Worm (Caenorhabditis elegans) whole organism, L1 larva: ENCODE results near the gene K08F4.5.

Source experiments
- C04F5.9 ChIP-seq: sonication (generic microtip); optimal IDR thresholded peaks from 2 replicates; lab custom pipeline; 2016; ENCODE audit warnings: missing genetic modification characterization, missing compliant biosample characterization
- C16A3.4 ChIP-seq: fragments of 150-350 bp; optimal IDR thresholded peaks from 2 replicates; lab custom pipeline; 2014; ENCODE audit warnings: missing biosample characterization, missing genetic modification characterization
- C34B4.2 ChIP-seq: sonication (generic microtip); optimal IDR thresholded peaks from 2 replicates; lab custom pipeline; 2017; ENCODE audit warnings: mild to moderate bottlenecking, missing genetic modification characterization, missing compliant biosample characterization
- F16B12.6 ChIP-seq: fragments of 150-350 bp; optimal IDR thresholded peaks from 2 replicates; lab custom pipeline; 2014; ENCODE audit warnings: missing biosample characterization, missing genetic modification characterization
- Y116A8C.19 ChIP-seq: sonication (generic microtip); optimal IDR thresholded peaks from 2 replicates; lab custom pipeline; 2016; ENCODE audit warnings: missing compliant biosample characterization, missing genetic modification characterization, borderline replicate concordance
- aha-1 ChIP-seq: fragments of 150-350 bp; optimal IDR thresholded peaks from 2 replicates; lab custom pipeline; 2014; ENCODE audit warnings: missing biosample characterization, missing genetic modification characterization
- alr-1 ChIP-seq: fragments of 200-800 bp; sonication (Bioruptor generic); optimal IDR thresholded peaks from 2 replicates; lab custom pipeline; 2018; ENCODE audit warnings: borderline replicate concordance, mild to moderate bottlenecking, missing genetic modification characterization, missing compliant biosample characterization
- aly-2 ChIP-seq: fragments of 150-350 bp; optimal IDR thresholded peaks from 2 replicates; lab custom pipeline; 2014; ENCODE audit warnings: missing biosample characterization, missing genetic modification characterization
- blmp-1 ChIP-seq: fragments of 150-350 bp; optimal IDR thresholded peaks from 2 replicates; lab custom pipeline; 2014; ENCODE audit warnings: missing biosample characterization, missing genetic modification characterization
- ceh-8 ChIP-seq: fragments of 200-800 bp; sonication (Bioruptor generic); optimal IDR thresholded peaks from 2 replicates; lab custom pipeline; 2018; ENCODE audit warnings: mild to moderate bottlenecking, missing genetic modification characterization, moderate library complexity, missing compliant biosample characterization
- ceh-82 ChIP-seq, 3 experiments: fragments of 150-350 bp in 1 of 3; sonication (generic microtip) in 2 of 3; optimal IDR thresholded peaks; 2 replicates each; lab custom pipeline; 2014 to 2017; ENCODE audit warnings: missing biosample characterization in 3 of 3, missing genetic modification characterization in 3 of 3
- ces-1 ChIP-seq: fragments of 150-350 bp; optimal IDR thresholded peaks from 2 replicates; lab custom pipeline; 2014; ENCODE audit warnings: missing biosample characterization, missing genetic modification reagents, missing genetic modification characterization
- dpl-1 ChIP-seq, 3 experiments: fragments of 150-350 bp in 2 of 3; sonication (generic microtip) in 1 of 3; optimal IDR thresholded peaks; 2 replicates each; lab custom pipeline; 2014 to 2017; ENCODE audit warnings: missing biosample characterization in 3 of 3, missing genetic modification characterization in 3 of 3, missing genetic modification reagents in 3 of 3
- dsc-1 ChIP-seq: sonication (generic microtip); optimal IDR thresholded peaks from 2 replicates; lab custom pipeline; 2016; ENCODE audit warnings: mild to moderate bottlenecking, missing genetic modification characterization, missing compliant biosample characterization
- efl-1 ChIP-seq, 4 experiments: fragments of 150-350 bp; optimal IDR thresholded peaks in 3 of 4; peaks in 1 of 4; 1 replicate in 1 of 4; 2 replicates in 3 of 4; lab custom pipeline; 2014; ENCODE audit warnings: missing biosample characterization in 2 of 4, missing genetic modification characterization in 2 of 4, missing genetic modification reagents in 2 of 4
- egl-13 ChIP-seq: sonication (generic microtip); optimal IDR thresholded peaks from 2 replicates; lab custom pipeline; 2016; ENCODE audit warnings: missing genotype, missing genetic modification reagents, missing genetic modification characterization, missing compliant biosample characterization
- elt-2 ChIP-seq: sonication (generic microtip); optimal IDR thresholded peaks from 2 replicates; lab custom pipeline; 2016; ENCODE audit warnings: missing genetic modification characterization, mild to moderate bottlenecking, inconsistent platforms, missing compliant biosample characterization, missing genetic modification reagents
- elt-3 ChIP-seq, 6 experiments: fragments of 150-350 bp in 1 of 6; sonication (generic microtip); optimal IDR thresholded peaks; 2 replicates each; lab custom pipeline; 2017 to 2018; ENCODE audit warnings: missing biosample characterization in 6 of 6, missing genetic modification characterization in 6 of 6, inconsistent platforms in 1 of 6
- ets-5 ChIP-seq: fragments of 200-800 bp; sonication (Bioruptor generic); IDR thresholded peaks from 2 replicates; pipeline ENCODE4 v1.3.6; 2022; ENCODE audit warnings: missing genetic modification characterization, missing compliant biosample characterization
- fkh-8 ChIP-seq: sonication (generic microtip); optimal IDR thresholded peaks from 2 replicates; lab custom pipeline; 2016; ENCODE audit warnings: mild to moderate bottlenecking, missing genetic modification characterization, missing compliant biosample characterization
- grh-1 ChIP-seq: fragments of 200-800 bp; sonication (Bioruptor generic); IDR thresholded peaks from 2 replicates; pipeline ENCODE4 v1.3.6; 2022; ENCODE audit warnings: missing genetic modification reagents, missing genetic modification characterization, missing compliant biosample characterization
- hlh-4 ChIP-seq: sonication (generic microtip); optimal IDR thresholded peaks from 2 replicates; lab custom pipeline; 2016; ENCODE audit warnings: mild to moderate bottlenecking, missing genetic modification characterization, missing compliant biosample characterization
- hpl-2 ChIP-seq: fragments of 150-350 bp; optimal IDR thresholded peaks from 2 replicates; lab custom pipeline; 2014; ENCODE audit warnings: missing biosample characterization, missing genetic modification reagents, missing genetic modification characterization
- isw-1 ChIP-seq: fragments of 200-800 bp; sonication (Bioruptor generic); IDR thresholded peaks from 2 replicates; pipeline ENCODE4 v1.3.6; 2022; ENCODE audit warnings: missing genetic modification characterization, missing compliant biosample characterization
- jun-1 ChIP-seq: fragments of 150-350 bp; optimal IDR thresholded peaks from 2 replicates; lab custom pipeline; 2014; ENCODE audit warnings: missing biosample characterization, missing genetic modification reagents, missing genetic modification characterization
- lin-13 ChIP-seq: fragments of 150-350 bp; optimal IDR thresholded peaks from 2 replicates; lab custom pipeline; 2014; ENCODE audit warnings: missing biosample characterization, missing genetic modification reagents, missing genetic modification characterization
- lsy-2 ChIP-seq, 2 experiments: fragments of 150-350 bp; optimal IDR thresholded peaks; 2 replicates each; lab custom pipeline; 2014; ENCODE audit warnings: missing biosample characterization in 2 of 2, missing genetic modification characterization in 2 of 2
- mdl-1 ChIP-seq, 2 experiments: fragments of 150-350 bp; optimal IDR thresholded peaks; 2 replicates each; lab custom pipeline; 2014 to 2017; ENCODE audit warnings: missing biosample characterization in 2 of 2, missing genetic modification characterization in 2 of 2, inconsistent platforms in 1 of 2
- mef-2 ChIP-seq: fragments of 150-350 bp; optimal IDR thresholded peaks from 2 replicates; lab custom pipeline; 2014; ENCODE audit warnings: missing biosample characterization, missing genetic modification characterization
- nhr-11 ChIP-seq: fragments of 150-350 bp; optimal IDR thresholded peaks from 2 replicates; lab custom pipeline; 2014; ENCODE audit warnings: missing biosample characterization, missing genetic modification characterization
- nhr-20 ChIP-seq: sonication (generic microtip); optimal IDR thresholded peaks from 2 replicates; lab custom pipeline; 2016; ENCODE audit warnings: mild to moderate bottlenecking, missing genetic modification characterization, missing compliant biosample characterization
- nhr-28 ChIP-seq: fragments of 150-350 bp; optimal IDR thresholded peaks from 2 replicates; lab custom pipeline; 2014; ENCODE audit warnings: missing biosample characterization, missing genetic modification characterization
- nhr-47 ChIP-seq: sonication (generic microtip); optimal IDR thresholded peaks from 2 replicates; lab custom pipeline; 2016; ENCODE audit warnings: mild to moderate bottlenecking, missing genetic modification characterization, moderate library complexity, missing compliant biosample characterization
- nhr-71 ChIP-seq: sonication (generic microtip); optimal IDR thresholded peaks from 2 replicates; lab custom pipeline; 2016; ENCODE audit warnings: mild to moderate bottlenecking, missing genetic modification characterization, moderate library complexity, missing compliant biosample characterization
- nhr-76 ChIP-seq: sonication (generic microtip); optimal IDR thresholded peaks from 2 replicates; lab custom pipeline; 2017; ENCODE audit warnings: missing biosample characterization, missing genetic modification characterization
- nhr-77 ChIP-seq: fragments of 150-350 bp; optimal IDR thresholded peaks from 2 replicates; lab custom pipeline; 2014; ENCODE audit warnings: missing biosample characterization, missing genetic modification characterization
- nhr-85 ChIP-seq: sonication (generic microtip); peaks from one replicate; lab custom pipeline; 2016; ENCODE audit warnings: missing genetic modification characterization, inconsistent platforms, missing compliant biosample characterization
- nhr-90 ChIP-seq: sonication (generic microtip); optimal IDR thresholded peaks from 2 replicates; lab custom pipeline; 2016; ENCODE audit warnings: mild to moderate bottlenecking, missing genetic modification characterization, missing compliant biosample characterization; ENCODE audit not compliant: poor library complexity
- pqm-1 ChIP-seq: sonication (generic microtip); optimal IDR thresholded peaks from 3 replicates; lab custom pipeline; 2017; ENCODE audit warnings: missing biosample characterization, missing genetic modification characterization
- snpc-4 ChIP-seq: fragments of 150-350 bp; optimal IDR thresholded peaks from 2 replicates; lab custom pipeline; 2014; ENCODE audit warnings: missing biosample characterization, missing genetic modification characterization
- sox-4 ChIP-seq: sonication (generic microtip); optimal IDR thresholded peaks from 2 replicates; lab custom pipeline; 2016; ENCODE audit warnings: missing genetic modification characterization, missing compliant biosample characterization
- sup-37 ChIP-seq: fragments of 200-800 bp; sonication (Bioruptor generic); optimal IDR thresholded peaks from 2 replicates; lab custom pipeline; 2018; ENCODE audit warnings: mild to moderate bottlenecking, missing genetic modification characterization, missing compliant biosample characterization
- tbx-2 ChIP-seq: sonication (generic microtip); optimal IDR thresholded peaks from 2 replicates; lab custom pipeline; 2016; ENCODE audit warnings: missing genetic modification characterization, missing compliant biosample characterization
- tlp-1 ChIP-seq: fragments of 150-350 bp; optimal IDR thresholded peaks from 2 replicates; lab custom pipeline; 2014; ENCODE audit warnings: missing biosample characterization, missing genetic modification characterization
- unc-130 ChIP-seq: fragments of 150-350 bp; optimal IDR thresholded peaks from 2 replicates; lab custom pipeline; 2017; ENCODE audit warnings: missing biosample characterization, missing genetic modification characterization, inconsistent platforms
- unc-62 ChIP-seq: fragments of 150-350 bp; optimal IDR thresholded peaks from 2 replicates; lab custom pipeline; 2014; ENCODE audit warnings: missing biosample characterization, missing genetic modification reagents, missing genetic modification characterization
- unc-86 ChIP-seq: sonication (generic microtip); optimal IDR thresholded peaks from 2 replicates; lab custom pipeline; 2016; ENCODE audit warnings: missing genetic modification characterization, missing compliant biosample characterization
- unc-98 ChIP-seq: fragments of 200-800 bp; sonication (Bioruptor generic); IDR thresholded peaks from 2 replicates; pipeline ENCODE4 v1.3.6; 2022; ENCODE audit warnings: missing genetic modification characterization, missing compliant biosample characterization
- vab-15 ChIP-seq: sonication (generic microtip); optimal IDR thresholded peaks from 2 replicates; lab custom pipeline; 2017; ENCODE audit warnings: missing genotype, mild to moderate bottlenecking, missing genetic modification characterization, missing compliant biosample characterization
- xbp-1 ChIP-seq: sonication (generic microtip); optimal IDR thresholded peaks from 2 replicates; lab custom pipeline; 2016; ENCODE audit warnings: missing genetic modification characterization, missing compliant biosample characterization
- zip-4 ChIP-seq: fragments of 200-800 bp; sonication (Bioruptor generic); optimal IDR thresholded peaks from 2 replicates; lab custom pipeline; 2018; ENCODE audit warnings: mild to moderate bottlenecking, missing genetic modification characterization, moderate library complexity, missing compliant biosample characterization
- ztf-11 ChIP-seq, 2 experiments: sonication (generic microtip); optimal IDR thresholded peaks; 2 replicates each; lab custom pipeline; 2016 to 2017; ENCODE audit warnings: missing genetic modification characterization in 2 of 2, missing biosample characterization in 1 of 2, missing compliant biosample characterization in 1 of 2
- ztf-4 ChIP-seq: fragments of 150-350 bp; optimal IDR thresholded peaks from 2 replicates; lab custom pipeline; 2014; ENCODE audit warnings: missing biosample characterization, missing genetic modification characterization

Gene K08F4.5

ce11 chrIV:10128906-10129386 lies 6.8 kb downstream of the K08F4.5 start, which contains the start of the genes gtbp-1 and K08F4.3 (continued):
- TF ChIP-seq blmp-1 (tag; lab: Kevin White, UChicago) (peak; percentile 53), aly-2 (no peak), xbp-1 (peak; percentile 67), ceh-8 (no peak), unc-62 (GFP tag; lab: Kevin White, UChicago) (no peak), lsy-2 (tag; optimal IDR thresholded peaks at IDR 0.05; lab: Kevin White, UChicago) (peak; percentile 79 to 95), unc-86 (peak; percentile 24), grh-1 (GFP tag; lab: Robert Waterston, UW) (peak; percentile 38; the same call in 1 of the 2 replicates), sup-37 (no peak), F16B12.6 (tag; lab: Kevin White, UChicago) (peak; percentile 45), tbx-2 (tag; lab: Kevin White, UChicago) (no peak), unc-98 (GFP tag; lab: Robert Waterston, UW) (no peak), mef-2 (tag; lab: Kevin White, UChicago) (no peak), elt-3 (tag; optimal IDR thresholded peaks at IDR 0.05; lab: Kevin White, UChicago) (peak in 2 of 6 experiments; percentile 3 to 47), C16A3.4 (tag; lab: Kevin White, UChicago) (peak; percentile 75), sox-4 (tag; lab: Kevin White, UChicago) (no peak), alr-1 (tag; lab: Kevin White, UChicago) (no peak), elt-2 (no peak), efl-1 (optimal IDR thresholded peaks at IDR 0.05; lab: Kevin White, UChicago) (peak; percentile 83 to 95), efl-1 (GFP tag; optimal IDR thresholded peaks at IDR 0.05 in 1 of 2; lab: Kevin White, UChicago) (peak; percentile 94 to 99), ceh-82 (tag; optimal IDR thresholded peaks at IDR 0.05; lab: Kevin White, UChicago) (peak in 1 of 3 experiments; percentile 71), ces-1 (no peak), nhr-90 (tag; lab: Kevin White, UChicago) (peak; percentile 45), nhr-85 (peak; percentile 85), pqm-1 (tag; lab: Kevin White, UChicago) (peak; percentile 47), nhr-11 (no peak), Y116A8C.19 (no peak), nhr-76 (no peak), nhr-28 (tag; lab: Kevin White, UChicago) (no peak), nhr-71 (peak; percentile 78), hlh-4 (no peak), nhr-20 (tag; lab: Kevin White, UChicago) (peak; percentile 68), isw-1 (GFP tag; lab: Robert Waterston, UW) (peak; percentile 64), C34B4.2 (tag; lab: Kevin White, UChicago) (no peak), unc-130 (tag; lab: Kevin White, UChicago) (peak; percentile 49), aha-1 (tag; lab: Kevin White, UChicago) (no peak), dpl-1 (GFP tag; optimal IDR thresholded peaks at IDR 0.05; lab: Kevin White, UChicago) (peak; percentile 92 to 94 (median 92)), jun-1 (peak; percentile 53), zip-4 (GFP tag; lab: Kevin White, UChicago) (no peak), lin-13 (GFP tag; lab: Kevin White, UChicago) (peak; percentile 68), ztf-11 (tag; optimal IDR thresholded peaks at IDR 0.05; lab: Kevin White, UChicago) (no peak), hpl-2 (GFP tag; lab: Kevin White, UChicago) (no peak), vab-15 (tag; lab: Kevin White, UChicago) (peak; percentile 23), C04F5.9 (no peak), nhr-47 (tag; lab: Kevin White, UChicago) (peak; percentile 74), dsc-1 (tag; lab: Kevin White, UChicago) (peak; percentile 37), snpc-4 (peak; percentile 54), fkh-8 (peak; percentile 65), ets-5 (GFP tag; lab: Robert Waterston, UW) (no peak), ztf-4 (tag; lab: Kevin White, UChicago) (no peak), tlp-1 (tag; lab: Kevin White, UChicago) (no peak), nhr-77 (tag; lab: Kevin White, UChicago) (peak; percentile 78), egl-13 (tag; lab: Kevin White, UChicago) (no peak), mdl-1 (tag; optimal IDR thresholded peaks at IDR 0.05; lab: Kevin White, UChicago) (peak in 1 of 2 experiments; percentile 66)
